Worm (Caenorhabditis elegans): Measurements from ENCODE around the gene F59B10.2.

- no peak for TF ChIP-seq ham-2 (GFP tag; optimal IDR thresholded peaks at IDR 0.05)
- no peak for TF ChIP-seq nhr-76 (tag; optimal IDR thresholded peaks at IDR 0.05)
- TF ChIP-seq elt-3 (tag; optimal IDR thresholded peaks at IDR 0.05), result no peak
- TF ChIP-seq nhr-237 (tag; optimal IDR thresholded peaks at IDR 0.05), result no peak
These were observed 45.3 kb upstream of the F59B10.2 start, which contains the start of gene mnk-1 for ce11 chrII:10554972-10555371.

Data from whole organism, mixed stage, embryonic.